Worm (Caenorhabditis elegans) whole organism, L1 larva: Measurements from ENCODE around the gene R10E4.1.

Experiments
- C04F5.9 ChIP-seq: sonication (generic microtip); optimal IDR thresholded peaks from 2 replicates; lab custom pipeline; 2016; ENCODE audit warnings: missing genetic modification characterization, missing compliant biosample characterization
- alr-1 ChIP-seq: fragments of 200-800 bp; sonication (Bioruptor generic); optimal IDR thresholded peaks from 2 replicates; lab custom pipeline; 2018; ENCODE audit warnings: borderline replicate concordance, mild to moderate bottlenecking, missing genetic modification characterization, missing compliant biosample characterization
- ama-1 ChIP-seq: fragments of 150-350 bp; optimal IDR thresholded peaks from 2 replicates; lab custom pipeline; 2014
- blmp-1 ChIP-seq: fragments of 150-350 bp; optimal IDR thresholded peaks from 2 replicates; lab custom pipeline; 2014; ENCODE audit warnings: missing biosample characterization, missing genetic modification characterization
- ceh-82 ChIP-seq, 3 experiments: fragments of 150-350 bp in 1 of 3; sonication (generic microtip) in 2 of 3; optimal IDR thresholded peaks; 2 replicates each; lab custom pipeline; 2014 to 2017; ENCODE audit warnings: missing biosample characterization in 3 of 3, missing genetic modification characterization in 3 of 3
- ceh-88 ChIP-seq: fragments of 200-800 bp; sonication (Bioruptor generic); IDR thresholded peaks from 2 replicates; pipeline ENCODE4 v1.3.6; 2022; ENCODE audit warnings: missing genetic modification characterization, missing compliant biosample characterization
- ceh-90 ChIP-seq: sonication (generic microtip); optimal IDR thresholded peaks from 2 replicates; lab custom pipeline; 2016; ENCODE audit warnings: missing genetic modification characterization, missing compliant biosample characterization
- efl-1 ChIP-seq, 4 experiments: fragments of 150-350 bp; optimal IDR thresholded peaks in 3 of 4; peaks in 1 of 4; 1 replicate in 1 of 4; 2 replicates in 3 of 4; lab custom pipeline; 2014; ENCODE audit warnings: missing biosample characterization in 2 of 4, missing genetic modification characterization in 2 of 4, missing genetic modification reagents in 2 of 4
- egl-27 ChIP-seq, 2 experiments: fragments of 150-350 bp in 1 of 2; sonication (generic microtip); optimal IDR thresholded peaks; 3 replicates each; lab custom pipeline; 2017 to 2018; ENCODE audit warnings: missing biosample characterization in 2 of 2, missing genetic modification characterization in 2 of 2, missing genetic modification reagents in 2 of 2
- elt-2 ChIP-seq: sonication (generic microtip); optimal IDR thresholded peaks from 2 replicates; lab custom pipeline; 2016; ENCODE audit warnings: missing genetic modification characterization, mild to moderate bottlenecking, inconsistent platforms, missing compliant biosample characterization, missing genetic modification reagents
- elt-3 ChIP-seq, 6 experiments: fragments of 150-350 bp in 1 of 6; sonication (generic microtip); optimal IDR thresholded peaks; 2 replicates each; lab custom pipeline; 2017 to 2018; ENCODE audit warnings: missing biosample characterization in 6 of 6, missing genetic modification characterization in 6 of 6, inconsistent platforms in 1 of 6
- fkh-10 ChIP-seq: sonication (generic microtip); optimal IDR thresholded peaks from 2 replicates; lab custom pipeline; 2017; ENCODE audit warnings: missing biosample characterization, missing genetic modification reagents, missing genetic modification characterization
- fkh-8 ChIP-seq: sonication (generic microtip); optimal IDR thresholded peaks from 2 replicates; lab custom pipeline; 2016; ENCODE audit warnings: mild to moderate bottlenecking, missing genetic modification characterization, missing compliant biosample characterization
- hlh-17 ChIP-seq: fragments of 200-800 bp; sonication (Bioruptor generic); optimal IDR thresholded peaks from 2 replicates; lab custom pipeline; 2018; ENCODE audit warnings: missing genetic modification characterization, mild to moderate bottlenecking, missing compliant biosample characterization, moderate library complexity, borderline replicate concordance
- hlh-4 ChIP-seq: sonication (generic microtip); optimal IDR thresholded peaks from 2 replicates; lab custom pipeline; 2016; ENCODE audit warnings: mild to moderate bottlenecking, missing genetic modification characterization, missing compliant biosample characterization
- lin-14 ChIP-seq: fragments of 200-800 bp; sonication (Bioruptor generic); optimal IDR thresholded peaks from 2 replicates; lab custom pipeline; 2018; ENCODE audit warnings: mild to moderate bottlenecking, missing genetic modification characterization, moderate library complexity, missing compliant biosample characterization
- lir-3 ChIP-seq: sonication (generic microtip); optimal IDR thresholded peaks from 2 replicates; lab custom pipeline; 2016; ENCODE audit warnings: mild to moderate bottlenecking, missing genetic modification characterization, moderate library complexity, missing compliant biosample characterization; ENCODE audit not compliant: poor library complexity
- mef-2 ChIP-seq: fragments of 150-350 bp; optimal IDR thresholded peaks from 2 replicates; lab custom pipeline; 2014; ENCODE audit warnings: missing biosample characterization, missing genetic modification characterization
- nhr-11 ChIP-seq: fragments of 150-350 bp; optimal IDR thresholded peaks from 2 replicates; lab custom pipeline; 2014; ENCODE audit warnings: missing biosample characterization, missing genetic modification characterization
- nhr-19 ChIP-seq: fragments of 200-800 bp; sonication (Bioruptor generic); conservative IDR thresholded peaks from 2 replicates; pipeline ENCODE4 v1.3.6; 2022; ENCODE audit warnings: missing genetic modification characterization, missing compliant biosample characterization
- nhr-237 ChIP-seq: fragments of 150-350 bp; optimal IDR thresholded peaks from 2 replicates; lab custom pipeline; 2014; ENCODE audit warnings: missing biosample characterization, missing genetic modification characterization
- nhr-28 ChIP-seq: fragments of 150-350 bp; optimal IDR thresholded peaks from 2 replicates; lab custom pipeline; 2014; ENCODE audit warnings: missing biosample characterization, missing genetic modification characterization
- nhr-84 ChIP-seq: sonication (generic microtip); optimal IDR thresholded peaks from 2 replicates; lab custom pipeline; 2017; ENCODE audit warnings: missing biosample characterization, missing genetic modification characterization
- nhr-85 ChIP-seq: sonication (generic microtip); peaks from one replicate; lab custom pipeline; 2016; ENCODE audit warnings: missing genetic modification characterization, inconsistent platforms, missing compliant biosample characterization
- pag-3 ChIP-seq: sonication (generic microtip); optimal IDR thresholded peaks from 2 replicates; lab custom pipeline; 2017; ENCODE audit warnings: missing genetic modification characterization, mild to moderate bottlenecking, missing compliant biosample characterization, antibody characterized with exemption, borderline replicate concordance; ENCODE audit not compliant: insufficient read depth
- skn-1 ChIP-seq: fragments of 150-350 bp; optimal IDR thresholded peaks from 2 replicates; lab custom pipeline; 2014; ENCODE audit warnings: missing biosample characterization, missing genetic modification characterization
- snpc-4 ChIP-seq: fragments of 150-350 bp; optimal IDR thresholded peaks from 2 replicates; lab custom pipeline; 2014; ENCODE audit warnings: missing biosample characterization, missing genetic modification characterization
- sox-4 ChIP-seq: sonication (generic microtip); optimal IDR thresholded peaks from 2 replicates; lab custom pipeline; 2016; ENCODE audit warnings: missing genetic modification characterization, missing compliant biosample characterization
- unc-130 ChIP-seq: fragments of 150-350 bp; optimal IDR thresholded peaks from 2 replicates; lab custom pipeline; 2017; ENCODE audit warnings: missing biosample characterization, missing genetic modification characterization, inconsistent platforms
- unc-30 ChIP-seq: sonication (generic microtip); optimal IDR thresholded peaks from 2 replicates; lab custom pipeline; 2017; ENCODE audit warnings: missing biosample characterization, missing genetic modification characterization
- vab-15 ChIP-seq: sonication (generic microtip); optimal IDR thresholded peaks from 2 replicates; lab custom pipeline; 2017; ENCODE audit warnings: missing genotype, mild to moderate bottlenecking, missing genetic modification characterization, missing compliant biosample characterization

R10E4.1 gene

ce11 chrIII:4257896-4258295 is 11.6 kb upstream of the R10E4.1 start:
- no peak for TF ChIP-seq nhr-237
- TF ChIP-seq efl-1 (optimal IDR thresholded peaks at IDR 0.05; lab: Kevin White, UChicago), result no peak
- no peak for TF ChIP-seq efl-1 (GFP tag; optimal IDR thresholded peaks at IDR 0.05 in 1 of 2; lab: Kevin White, UChicago)
- TF ChIP-seq mef-2 (tag; lab: Kevin White, UChicago), result no peak
- no peak for TF ChIP-seq unc-30 (tag; lab: Kevin White, UChicago)
- TF ChIP-seq skn-1 (tag; lab: Kevin White, UChicago), result no peak
- TF ChIP-seq hlh-4, result no peak
- no peak for TF ChIP-seq ceh-90 (tag; lab: Kevin White, UChicago)
- no peak for TF ChIP-seq fkh-8
- TF ChIP-seq nhr-85 (tag; lab: Kevin White, UChicago), result no peak
- TF ChIP-seq ceh-88 (GFP tag; lab: Robert Waterston, UW), result no peak

- TF ChIP-seq elt-3 (tag; optimal IDR thresholded peaks at IDR 0.05; lab: Kevin White, UChicago) (no peak), hlh-17 (GFP tag; lab: Kevin White, UChicago) (no peak), fkh-10 (GFP tag; lab: Kevin White, UChicago) (no peak), elt-2 (no peak), pag-3 (no peak), alr-1 (tag; lab: Kevin White, UChicago) (no peak), lin-14 (GFP tag; lab: Kevin White, UChicago) (no peak), nhr-237 (no peak)
Observed at ce11 chrIII:4263048-4263447, 6.5 kb upstream of the R10E4.1 start, which contains the start of gene T08A11.1. T08A11.1 (minus strand) TSS chrIII:4263148.

- TF ChIP-seq blmp-1 (tag; lab: Kevin White, UChicago) (no peak), efl-1 (optimal IDR thresholded peaks at IDR 0.05; lab: Kevin White, UChicago) (no peak), efl-1 (GFP tag; optimal IDR thresholded peaks at IDR 0.05 in 1 of 2; lab: Kevin White, UChicago) (peak in 1 of 2 experiments; percentile 70)
Observed at ce11 chrIII:4265892-4266291, 3.7 kb upstream of the R10E4.1 start.

- TF ChIP-seq nhr-28 (no peak), nhr-19 (GFP tag; lab: Robert Waterston, UW) (no peak), alr-1 (tag; lab: Kevin White, UChicago) (no peak), nhr-11 (tag; lab: Kevin White, UChicago) (no peak), lir-3 (tag; lab: Kevin White, UChicago) (no peak), C04F5.9 (tag; lab: Kevin White, UChicago) (no peak), nhr-84 (tag; lab: Kevin White, UChicago) (no peak), pag-3 (no peak)
Observed at ce11 chrIII:4271059-4271458, 1.5 kb downstream of the R10E4.1 start.

- no peak for TF ChIP-seq ama-1 (lab: Kevin White, UChicago)
- TF ChIP-seq ceh-82 (tag; optimal IDR thresholded peaks at IDR 0.05; lab: Kevin White, UChicago), result no peak
- TF ChIP-seq fkh-8, result no peak
- TF ChIP-seq unc-30 (tag; lab: Kevin White, UChicago), result no peak
- TF ChIP-seq sox-4 (tag; lab: Kevin White, UChicago), result no peak
- no peak for TF ChIP-seq hlh-4
- no peak for TF ChIP-seq egl-27 (tag; optimal IDR thresholded peaks at IDR 0.05; lab: Kevin White, UChicago)
- no peak for TF ChIP-seq snpc-4
- TF ChIP-seq lin-14 (GFP tag; lab: Kevin White, UChicago), result no peak
- TF ChIP-seq unc-130 (tag; lab: Kevin White, UChicago), result no peak
- no peak for TF ChIP-seq vab-15 (tag; lab: Kevin White, UChicago)
Observed at ce11 chrIII:4272864-4273263, 3.3 kb downstream of the R10E4.1 start.

- TF ChIP-seq lin-14 (GFP tag; lab: Kevin White, UChicago), result peak; percentile 12
- TF ChIP-seq ama-1 (lab: Kevin White, UChicago), result no peak
- no peak for TF ChIP-seq efl-1 (optimal IDR thresholded peaks at IDR 0.05; lab: Kevin White, UChicago)
- peak in 1 of 2 experiments; percentile 49 for TF ChIP-seq efl-1 (GFP tag; optimal IDR thresholded peaks at IDR 0.05 in 1 of 2; lab: Kevin White, UChicago)
Observed at ce11 chrIII:4274524-4274923, 5.0 kb downstream of the R10E4.1 start.
